Worm (Caenorhabditis elegans) whole organism, young adult: ENCODE measurements around the gene T05H10.1.

Experiments
- B0336.3 ChIP-seq: fragments of 200-800 bp; sonication (Bioruptor generic); IDR thresholded peaks from 2 replicates; pipeline ENCODE4 v1.3.6; 2022; ENCODE audit warnings: missing genetic modification characterization, missing compliant biosample characterization
- C06A6.2 ChIP-seq: fragments of 200-800 bp; sonication (Bioruptor generic); conservative IDR thresholded peaks from 2 replicates; pipeline ENCODE4 v1.3.6; 2022; ENCODE audit warnings: missing genetic modification characterization, missing compliant biosample characterization
- C17E4.6 ChIP-seq: fragments of 200-800 bp; sonication (Bioruptor generic); IDR thresholded peaks from 2 replicates; pipeline ENCODE4 v1.3.6; 2022; ENCODE audit warnings: missing genetic modification reagents, missing genetic modification characterization, missing compliant biosample characterization
- F10E7.11 ChIP-seq: sonication (generic microtip); optimal IDR thresholded peaks from 2 replicates; lab custom pipeline; 2017; ENCODE audit warnings: mild to moderate bottlenecking, missing genetic modification characterization, moderate library complexity, missing compliant biosample characterization
- F33H1.4 ChIP-seq: fragments of 200-800 bp; sonication (Bioruptor generic); IDR thresholded peaks from 2 replicates; pipeline ENCODE4 v1.3.6; 2022; ENCODE audit warnings: missing genetic modification reagents, missing genetic modification characterization, missing compliant biosample characterization
- F39B2.1 ChIP-seq: fragments of 200-800 bp; sonication (Bioruptor generic); IDR thresholded peaks from 2 replicates; pipeline ENCODE4 v1.3.6; 2022; ENCODE audit warnings: missing genetic modification reagents, missing genetic modification characterization, missing compliant biosample characterization
- F57A8.1 ChIP-seq: fragments of 200-800 bp; sonication (Bioruptor generic); optimal IDR thresholded peaks from 2 replicates; lab custom pipeline; 2018; ENCODE audit warnings: mild to moderate bottlenecking, missing genetic modification characterization, moderate library complexity, missing compliant biosample characterization
- F57C9.4 ChIP-seq: sonication (generic microtip); optimal IDR thresholded peaks from 2 replicates; lab custom pipeline; 2017; ENCODE audit warnings: mild to moderate bottlenecking, missing genetic modification characterization, missing compliant biosample characterization
- K12H6.12 ChIP-seq: fragments of 200-800 bp; sonication (Bioruptor generic); optimal IDR thresholded peaks from 2 replicates; lab custom pipeline; 2018; ENCODE audit warnings: mild to moderate bottlenecking, missing genetic modification characterization, missing compliant biosample characterization
- T07F8.4 ChIP-seq: sonication (generic microtip); optimal IDR thresholded peaks from 2 replicates; lab custom pipeline; 2016; ENCODE audit warnings: mild to moderate bottlenecking, missing genetic modification characterization, moderate library complexity, missing compliant biosample characterization
- Y79H2A.3 ChIP-seq: fragments of 200-800 bp; sonication (Bioruptor generic); conservative IDR thresholded peaks from 2 replicates; pipeline ENCODE4 v1.3.6; 2022; ENCODE audit warnings: missing genetic modification reagents, missing genetic modification characterization, missing compliant biosample characterization
- ZK185.1 ChIP-seq: sonication (generic microtip); optimal IDR thresholded peaks from 2 replicates; lab custom pipeline; 2016; ENCODE audit warnings: mild to moderate bottlenecking, missing genetic modification characterization, missing compliant biosample characterization; ENCODE audit not compliant: poor library complexity, severe bottlenecking
- aptf-3 ChIP-seq: fragments of 200-800 bp; sonication (Bioruptor generic); IDR thresholded peaks from 2 replicates; pipeline ENCODE4 v1.3.6; 2022; ENCODE audit warnings: missing genetic modification characterization, missing compliant biosample characterization
- attf-3 ChIP-seq: fragments of 200-800 bp; sonication (Bioruptor generic); conservative IDR thresholded peaks from 2 replicates; pipeline ENCODE4 v1.3.6; 2022; ENCODE audit warnings: missing genetic modification reagents, missing genetic modification characterization, missing compliant biosample characterization
- bed-1 ChIP-seq: fragments of 200-800 bp; sonication (Bioruptor generic); IDR thresholded peaks from 2 replicates; pipeline ENCODE4 v1.3.6; 2022; ENCODE audit warnings: missing genetic modification reagents, missing genetic modification characterization, missing compliant biosample characterization
- ccch-3 ChIP-seq: fragments of 200-800 bp; sonication (Bioruptor generic); optimal IDR thresholded peaks from 2 replicates; lab custom pipeline; 2018; ENCODE audit warnings: mild to moderate bottlenecking, missing genetic modification characterization, missing compliant biosample characterization
- ceh-100 ChIP-seq: fragments of 200-800 bp; sonication (Bioruptor generic); IDR thresholded peaks from 2 replicates; pipeline ENCODE4 v1.3.6; 2022; ENCODE audit warnings: missing genetic modification reagents, missing genetic modification characterization, missing compliant biosample characterization
- ceh-27 ChIP-seq: fragments of 200-800 bp; sonication (Bioruptor generic); optimal IDR thresholded peaks from 2 replicates; lab custom pipeline; 2018; ENCODE audit warnings: mild to moderate bottlenecking, missing genetic modification characterization, moderate library complexity, missing compliant biosample characterization
- ceh-91 ChIP-seq: fragments of 200-800 bp; sonication (Bioruptor generic); IDR thresholded peaks from 2 replicates; pipeline ENCODE4 v1.3.6; 2022; ENCODE audit warnings: missing genetic modification reagents, missing genetic modification characterization, missing compliant biosample characterization
- chd-7 ChIP-seq: sonication (generic microtip); optimal IDR thresholded peaks from 2 replicates; lab custom pipeline; 2016; ENCODE audit warnings: mild to moderate bottlenecking, missing genetic modification characterization, moderate library complexity, missing compliant biosample characterization
- die-1 ChIP-seq: sonication (generic microtip); optimal IDR thresholded peaks from 2 replicates; lab custom pipeline; 2016; ENCODE audit warnings: missing genotype, mild to moderate bottlenecking, missing genetic modification characterization, missing compliant biosample characterization
- dox-1 ChIP-seq: fragments of 200-800 bp; sonication (Bioruptor generic); IDR thresholded peaks from 2 replicates; pipeline ENCODE4 v1.3.6; 2022; ENCODE audit warnings: missing genetic modification reagents, missing genetic modification characterization, missing compliant biosample characterization
- ets-4 ChIP-seq: fragments of 200-800 bp; sonication (Bioruptor generic); optimal IDR thresholded peaks from 2 replicates; lab custom pipeline; 2018; ENCODE audit warnings: mild to moderate bottlenecking, missing genetic modification characterization, missing compliant biosample characterization
- fkh-3 ChIP-seq: sonication (generic microtip); optimal IDR thresholded peaks from 2 replicates; lab custom pipeline; 2016; ENCODE audit warnings: mild to moderate bottlenecking, missing genetic modification characterization, missing compliant biosample characterization
- hlh-12 ChIP-seq: sonication (generic microtip); optimal IDR thresholded peaks from 2 replicates; lab custom pipeline; 2016; ENCODE audit warnings: missing genetic modification characterization, missing compliant biosample characterization
- hlh-26 ChIP-seq: fragments of 200-800 bp; sonication (Bioruptor generic); conservative IDR thresholded peaks from 2 replicates; pipeline ENCODE4 v1.3.6; 2022; ENCODE audit warnings: missing genetic modification reagents, missing genetic modification characterization, missing compliant biosample characterization
- hsf-1 ChIP-seq: fragments of 200-800 bp; sonication (Bioruptor generic); IDR thresholded peaks from 2 replicates; pipeline ENCODE4 v1.3.6; 2022; ENCODE audit warnings: missing genetic modification reagents, missing genetic modification characterization, missing compliant biosample characterization
- let-526 ChIP-seq: fragments of 200-800 bp; sonication (Bioruptor generic); IDR thresholded peaks from 2 replicates; pipeline ENCODE4 v1.3.6; 2022; ENCODE audit warnings: missing genetic modification reagents, missing genetic modification characterization, missing compliant biosample characterization
- lin-26 ChIP-seq: fragments of 200-800 bp; sonication (Bioruptor generic); IDR thresholded peaks from 2 replicates; pipeline ENCODE4 v1.3.6; 2022; ENCODE audit warnings: missing genetic modification reagents, missing genetic modification characterization, missing compliant biosample characterization
- lin-35 ChIP-seq, 3 experiments: fragments of 150-350 bp in 2 of 3; sonication (generic microtip) in 1 of 3; optimal IDR thresholded peaks; 2 replicates each; lab custom pipeline; 2014 to 2018; ENCODE audit warnings: missing biosample characterization in 3 of 3, missing genetic modification characterization in 3 of 3, missing genetic modification reagents in 3 of 3
- lin-40 ChIP-seq: sonication (generic microtip); optimal IDR thresholded peaks from 2 replicates; lab custom pipeline; 2016; ENCODE audit warnings: missing genetic modification characterization, mild to moderate bottlenecking, missing compliant biosample characterization, missing genotype, missing genetic modification reagents
- madf-8 ChIP-seq: fragments of 200-800 bp; sonication (Bioruptor generic); conservative IDR thresholded peaks from 2 replicates; pipeline ENCODE4 v1.3.6; 2022; ENCODE audit warnings: missing genetic modification reagents, missing genetic modification characterization, missing compliant biosample characterization
- mel-28 ChIP-seq: sonication (generic microtip); optimal IDR thresholded peaks from 2 replicates; lab custom pipeline; 2016; ENCODE audit warnings: borderline replicate concordance, mild to moderate bottlenecking, missing genetic modification characterization, missing compliant biosample characterization
- pha-4 ChIP-seq: fragments of 150-350 bp; sonication (generic microtip); optimal IDR thresholded peaks from 2 replicates; lab custom pipeline; 2014; ENCODE audit warnings: missing biosample characterization, missing genetic modification reagents, missing genetic modification characterization
- rcor-1 ChIP-seq: fragments of 200-800 bp; sonication (Bioruptor generic); IDR thresholded peaks from 2 replicates; pipeline ENCODE4 v1.3.6; 2022; ENCODE audit warnings: missing genetic modification reagents, missing genetic modification characterization, missing compliant biosample characterization
- rec-8 ChIP-seq, 2 experiments: sonication (generic microtip); optimal IDR thresholded peaks; 2 replicates each; lab custom pipeline; 2016; ENCODE audit warnings: mild to moderate bottlenecking in 2 of 2, missing genetic modification characterization in 2 of 2, missing genetic modification reagents in 2 of 2, missing genotype in 2 of 2, missing biosample characterization in 1 of 2, missing compliant biosample characterization in 1 of 2, moderate library complexity in 1 of 2
- rpc-1 ChIP-seq, 2 experiments: fragments of 150-350 bp in 1 of 2; sonication (generic microtip) in 1 of 2; optimal IDR thresholded peaks; 2 replicates each; lab custom pipeline; 2014 to 2018; ENCODE audit warnings: missing biosample characterization in 1 of 2, missing genetic modification characterization in 1 of 2, missing genetic modification reagents in 1 of 2, missing genotype in 1 of 2
- sdz-38 ChIP-seq: sonication (generic microtip); optimal IDR thresholded peaks from 2 replicates; lab custom pipeline; 2016; ENCODE audit warnings: missing genotype, missing genetic modification characterization, missing compliant biosample characterization
- snpc-1.1 ChIP-seq: sonication (generic microtip); optimal IDR thresholded peaks from 2 replicates; lab custom pipeline; 2017; ENCODE audit warnings: missing genetic modification characterization, mild to moderate bottlenecking, missing compliant biosample characterization, antibody characterized with exemption, moderate library complexity, missing genotype, missing genetic modification reagents; ENCODE audit not compliant: insufficient read depth
- tbx-9 ChIP-seq: sonication (generic microtip); optimal IDR thresholded peaks from 2 replicates; lab custom pipeline; 2016; ENCODE audit warnings: borderline replicate concordance, missing genetic modification characterization, inconsistent platforms, missing compliant biosample characterization
- zim-3 ChIP-seq: sonication (generic microtip); optimal IDR thresholded peaks from 2 replicates; lab custom pipeline; 2017; ENCODE audit warnings: mild to moderate bottlenecking, missing genetic modification characterization, moderate library complexity, missing compliant biosample characterization
- ztf-26 ChIP-seq: sonication (generic microtip); optimal IDR thresholded peaks from 2 replicates; lab custom pipeline; 2017; ENCODE audit warnings: missing genetic modification characterization, missing compliant biosample characterization
- ztf-28 ChIP-seq: fragments of 200-800 bp; sonication (Bioruptor generic); IDR thresholded peaks from 2 replicates; pipeline ENCODE4 v1.3.6; 2022; ENCODE audit warnings: missing genetic modification reagents, missing genetic modification characterization, missing compliant biosample characterization
- ztf-3 ChIP-seq: fragments of 200-800 bp; sonication (Bioruptor generic); optimal IDR thresholded peaks from 2 replicates; lab custom pipeline; 2018; ENCODE audit warnings: mild to moderate bottlenecking, missing genetic modification characterization, missing compliant biosample characterization

T05H10.1 gene

DNA sequence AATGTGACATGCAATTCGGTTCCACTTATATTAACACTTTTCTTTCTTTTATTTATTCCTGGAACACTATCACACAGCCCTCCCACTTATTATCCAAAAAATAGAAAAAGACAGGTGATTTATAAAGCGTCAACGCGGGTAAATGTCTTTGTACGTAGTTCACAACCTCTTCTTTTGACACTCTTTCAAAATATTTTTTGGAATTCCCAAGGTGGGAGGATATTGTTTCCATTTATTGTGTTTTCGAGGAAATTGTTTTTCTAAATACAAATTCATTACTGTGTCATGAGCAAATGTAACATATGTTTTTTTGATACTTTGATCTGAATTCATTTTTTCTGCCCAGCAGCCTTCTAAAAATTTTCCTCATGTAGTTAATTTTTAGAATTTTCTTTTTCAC is 15.5 kb downstream of the T05H10.1 start (continued):
- TF ChIP-seq mel-28 = no peak

DNA sequence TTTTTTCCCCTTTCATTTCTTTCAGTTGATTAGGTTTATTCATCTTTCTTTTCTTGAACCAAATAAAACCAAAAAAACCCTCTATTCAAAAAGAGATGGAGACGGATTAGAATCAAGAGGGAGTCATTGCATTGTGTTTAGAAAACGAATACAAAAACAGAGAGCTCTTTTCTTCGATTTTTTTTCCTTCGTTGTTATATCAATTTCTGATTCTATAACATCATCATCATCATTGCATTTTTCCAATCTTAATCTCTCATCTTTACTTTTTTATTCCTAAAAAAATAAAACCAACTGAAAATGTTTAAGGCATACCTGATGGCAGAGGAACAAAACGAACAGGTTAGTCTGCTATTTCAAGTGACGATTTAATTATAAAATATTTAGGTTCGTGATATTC is 16.4 kb downstream of the T05H10.1 start, which contains the start of gene T05H10.8:
TSS of gene T05H10.8 (plus strand) at position 301 of the 400 bp plus-strand sequence.
- TF ChIP-seq lin-40 (tag; lab: Kevin White, UChicago) (no peak), die-1 (tag; lab: Kevin White, UChicago) (no peak), ets-4 (GFP tag; lab: Kevin White, UChicago) (no peak), C06A6.2 (GFP tag; lab: Robert Waterston, UW) (no peak), aptf-3 (no peak), ztf-3 (no peak)

DNA sequence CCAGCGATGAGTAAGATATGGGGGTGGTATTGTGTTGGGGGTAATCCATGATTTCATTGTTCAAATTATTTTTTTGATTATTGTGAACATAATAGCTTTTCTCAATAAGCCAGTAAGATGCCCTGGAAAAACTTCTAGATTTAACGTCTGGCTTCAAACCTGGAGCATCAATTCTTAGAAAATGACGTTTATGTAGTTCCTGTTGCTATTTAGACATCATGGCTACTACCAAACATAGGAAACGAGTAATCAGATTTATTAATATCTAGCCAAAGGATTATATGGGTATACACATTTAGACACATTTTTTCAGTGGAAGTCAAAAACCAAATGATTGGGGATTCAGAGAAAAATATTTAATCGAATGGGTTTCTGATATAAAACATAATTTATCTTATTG is 17.1 kb downstream of the T05H10.1 start:
- TF ChIP-seq ceh-27 (no peak), snpc-1.1 (tag; lab: Kevin White, UChicago) (no peak), bed-1 (no peak), F33H1.4 (GFP tag; lab: Robert Waterston, UW) (no peak), lin-35 (GFP tag; optimal IDR thresholded peaks at IDR 0.05; lab: Kevin White, UChicago) (no peak), dox-1 (no peak), ccch-3 (no peak), let-526 (no peak), ceh-100 (no peak), fkh-3 (tag; lab: Kevin White, UChicago) (no peak), ceh-91 (GFP tag; lab: Robert Waterston, UW) (no peak), C17E4.6 (no peak), tbx-9 (tag; lab: Kevin White, UChicago) (no peak), ztf-26 (no peak), F57A8.1 (GFP tag; lab: Kevin White, UChicago) (no peak)

DNA sequence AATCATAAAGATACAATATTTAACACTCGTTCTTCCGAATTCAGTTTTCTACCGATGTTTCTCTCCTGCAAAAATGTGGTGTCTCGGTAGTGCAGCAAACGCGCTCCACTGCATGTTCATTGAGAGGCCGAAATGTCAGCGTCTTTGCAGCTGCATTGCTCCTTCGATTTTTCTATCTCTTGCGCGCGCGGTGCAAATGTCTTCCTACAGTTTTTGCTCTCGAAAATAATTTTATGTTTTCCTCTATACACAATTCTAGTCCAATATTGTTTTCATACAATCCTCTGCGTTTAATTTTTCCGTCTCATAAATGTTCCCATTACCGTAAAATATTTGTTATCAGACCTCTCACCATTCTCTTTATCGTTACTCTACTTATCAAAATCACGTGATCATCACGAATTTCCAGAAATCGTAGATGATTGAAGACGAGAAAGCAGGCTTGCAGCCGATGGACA is 20.0 kb downstream of the T05H10.1 start, which contains the start of gene ufd-2:
TSS of gene ufd-2 (plus strand) at position 408 of the 458 bp plus-strand sequence.
- TF ChIP-seq K12H6.12 (tag; lab: Kevin White, UChicago) = peak; percentile 46
- TF ChIP-seq lin-26 = peak; percentile 68; the same call in 1 of the 2 replicates
- no peak for TF ChIP-seq F57C9.4
- no peak for TF ChIP-seq hlh-12 (tag; lab: Kevin White, UChicago)
- TF ChIP-seq attf-3 = peak; percentile 59; the same call in 1 of the 2 replicates
- TF ChIP-seq C06A6.2 (GFP tag; lab: Robert Waterston, UW) = no peak
- TF ChIP-seq F10E7.11 (tag; lab: Kevin White, UChicago) = no peak
- no peak for TF ChIP-seq chd-7 (tag; lab: Kevin White, UChicago)
- 0 out of 2 replicates have a peak, but pooled peaks have one; percentile 64 for TF ChIP-seq rcor-1 (GFP tag; lab: Robert Waterston, UW)
- no peak for TF ChIP-seq Y79H2A.3
- no peak for TF ChIP-seq F39B2.1 (GFP tag; lab: Robert Waterston, UW)
- TF ChIP-seq sdz-38 (tag; lab: Kevin White, UChicago) = no peak
- TF ChIP-seq snpc-1.1 (tag; lab: Kevin White, UChicago) = no peak
- TF ChIP-seq rpc-1 (optimal IDR thresholded peaks at IDR 0.05; lab: Kevin White, UChicago) = no peak
- no peak for TF ChIP-seq rpc-1 (tag; optimal IDR thresholded peaks at IDR 0.05; lab: Kevin White, UChicago)
- peak; percentile 23 for TF ChIP-seq ZK185.1
- TF ChIP-seq hsf-1 (GFP tag; lab: Robert Waterston, UW) = 0 out of 2 replicates have a peak, but pooled peaks have one; percentile 28
- no peak for TF ChIP-seq ztf-28 (GFP tag; lab: Robert Waterston, UW)
- no peak for TF ChIP-seq T07F8.4 (tag; lab: Kevin White, UChicago)
- TF ChIP-seq rec-8 (tag; optimal IDR thresholded peaks at IDR 0.05; lab: Kevin White, UChicago) = no peak
- no peak for TF ChIP-seq zim-3 (tag; lab: Kevin White, UChicago)
- TF ChIP-seq hlh-26 (GFP tag; lab: Robert Waterston, UW) = no peak
- no peak for TF ChIP-seq pha-4 (tag; lab: Kevin White, UChicago)
- TF ChIP-seq B0336.3 = no peak; the same call in 1 of the 2 replicates
- TF ChIP-seq madf-8 = peak; percentile 53; the same call in 1 of the 2 replicates
